Worm (Caenorhabditis elegans): ENCODE measurements around the gene F22B3.8.

F22B3.8 gene

DNA sequence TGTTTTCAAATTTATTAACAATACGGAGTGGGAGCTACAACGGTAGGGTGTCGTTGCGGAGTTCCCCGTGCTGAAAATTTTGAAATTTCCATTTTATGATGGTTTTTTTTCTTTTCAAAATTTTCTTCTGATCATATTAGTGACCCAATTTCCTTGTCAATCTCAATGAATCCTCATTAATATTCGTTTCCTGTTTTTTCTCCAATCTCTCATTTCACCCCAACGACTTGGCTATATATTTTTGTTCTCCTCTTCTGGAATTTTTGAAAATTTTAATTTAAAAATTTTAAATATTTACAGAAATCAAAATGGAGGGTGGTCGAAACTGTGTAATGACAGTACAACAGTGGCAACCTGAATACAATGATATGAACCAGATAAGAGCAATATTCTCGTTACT, 35.0 kb upstream of the F22B3.8 start, which contains the start of gene npr-3:
Gene npr-3 (plus strand): TSS at position 301 of the 400 bp plus-strand sequence.
- TF ChIP-seq efl-1 (optimal IDR thresholded peaks at IDR 0.05) (no peak), efl-1 (GFP tag; optimal IDR thresholded peaks at IDR 0.05 in 1 of 2) (peak in 1 of 2 experiments; percentile 25), alr-1 (tag; optimal IDR thresholded peaks at IDR 0.05; ENCODE audit: borderline replicate concordance) (no peak)

DNA sequence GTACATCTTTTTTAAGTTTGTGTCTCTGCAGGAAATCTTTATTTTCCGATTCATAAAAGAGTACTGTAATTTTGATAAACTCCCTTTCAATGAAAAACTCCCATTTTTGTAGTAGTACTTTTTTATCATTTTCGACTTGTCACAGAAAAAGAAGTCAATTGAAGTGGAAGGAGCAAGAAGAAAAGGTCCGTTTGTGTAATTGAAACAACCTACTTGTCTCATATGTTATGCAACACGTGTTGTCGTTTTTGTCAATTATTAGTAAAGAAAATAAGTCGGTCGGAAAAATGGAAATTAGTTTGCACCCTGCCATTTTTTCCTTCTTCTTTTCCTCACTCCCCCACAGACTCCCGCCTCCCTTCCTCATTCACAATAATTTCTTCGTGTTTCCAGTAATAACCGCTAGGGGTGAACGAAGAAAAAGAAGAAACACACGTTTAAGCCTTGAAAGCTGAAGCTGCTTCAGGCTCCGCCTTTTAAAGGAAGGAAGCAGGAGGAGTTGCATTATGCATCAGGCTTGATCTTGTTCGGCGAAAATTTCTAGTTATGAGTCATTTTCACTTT, 34.1 kb upstream of the F22B3.8 start:
- TF ChIP-seq rnt-1 (tag; optimal IDR thresholded peaks at IDR 0.05): no peak
- no peak for TF ChIP-seq nhr-19 (GFP tag; conservative IDR thresholded peaks at IDR 0.05)
- no peak for TF ChIP-seq snu-23 (GFP tag; optimal IDR thresholded peaks at IDR 0.05)
- no peak for TF ChIP-seq unc-30 (tag; optimal IDR thresholded peaks at IDR 0.05)
- TF ChIP-seq unc-62 (GFP tag; optimal IDR thresholded peaks at IDR 0.05): no peak
- TF ChIP-seq nhr-71 (tag; optimal IDR thresholded peaks at IDR 0.05): peak; percentile 17
- peak; percentile 76 for TF ChIP-seq lin-14 (GFP tag; optimal IDR thresholded peaks at IDR 0.05)
- no peak for TF ChIP-seq ama-1 (optimal IDR thresholded peaks at IDR 0.05)
- no peak for TF ChIP-seq elt-3 (tag; optimal IDR thresholded peaks at IDR 0.05)
- no peak for TF ChIP-seq F16B12.6 (tag; optimal IDR thresholded peaks at IDR 0.05)
- TF ChIP-seq nhr-47 (tag; optimal IDR thresholded peaks at IDR 0.05): peak; percentile 26
- no peak for TF ChIP-seq nhr-84 (tag; optimal IDR thresholded peaks at IDR 0.05)
- peak; percentile 57 for TF ChIP-seq fkh-8 (tag; optimal IDR thresholded peaks at IDR 0.05)
- peak; percentile 8 for TF ChIP-seq unc-86 (tag; optimal IDR thresholded peaks at IDR 0.05)
- no peak for TF ChIP-seq hlh-17 (GFP tag; optimal IDR thresholded peaks at IDR 0.05; ENCODE audit: borderline replicate concordance)

DNA sequence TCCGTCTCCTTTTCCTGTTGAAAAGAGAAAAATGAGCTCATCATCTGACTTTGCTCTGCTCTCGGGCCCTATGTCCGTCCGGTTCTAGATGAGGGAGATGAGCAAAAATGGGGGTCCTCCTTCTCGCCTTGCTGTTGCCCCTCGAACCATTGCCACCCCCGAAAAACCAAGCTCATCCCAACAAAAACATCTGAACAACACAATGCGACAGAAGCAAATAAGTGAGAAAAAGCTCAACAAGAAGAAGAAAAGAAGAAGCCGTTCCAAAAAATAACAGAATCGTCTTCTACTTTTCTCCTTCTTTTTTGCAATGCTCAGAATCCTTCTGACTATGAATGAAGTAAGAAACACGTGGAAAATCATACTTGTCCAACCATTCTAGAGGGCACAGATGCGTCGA, 31.1 kb upstream of the F22B3.8 start:
- TF ChIP-seq ceh-88 (GFP tag; IDR thresholded peaks at IDR 0.05) (no peak), snu-23 (GFP tag; optimal IDR thresholded peaks at IDR 0.05) (no peak), swsn-7 (tag; optimal IDR thresholded peaks at IDR 0.05) (no peak), lin-14 (GFP tag; optimal IDR thresholded peaks at IDR 0.05) (peak; percentile 45), sptf-1 (tag; optimal IDR thresholded peaks at IDR 0.05) (no peak), ceh-82 (tag; optimal IDR thresholded peaks at IDR 0.05) (peak in 1 of 3 experiments; percentile 14), fkh-8 (tag; optimal IDR thresholded peaks at IDR 0.05) (no peak), fkh-10 (GFP tag; optimal IDR thresholded peaks at IDR 0.05) (no peak), jun-1 (tag; optimal IDR thresholded peaks at IDR 0.05) (no peak)

- TF ChIP-seq ama-1 (optimal IDR thresholded peaks at IDR 0.05): no peak
- TF ChIP-seq xbp-1 (tag; optimal IDR thresholded peaks at IDR 0.05): no peak
- TF ChIP-seq ztf-11 (tag; optimal IDR thresholded peaks at IDR 0.05): no peak
- TF ChIP-seq ceh-88 (GFP tag; IDR thresholded peaks at IDR 0.05): no peak
- TF ChIP-seq unc-130 (tag; optimal IDR thresholded peaks at IDR 0.05): no peak
- TF ChIP-seq elt-2 (tag; optimal IDR thresholded peaks at IDR 0.05): no peak
- TF ChIP-seq ztf-4 (tag; optimal IDR thresholded peaks at IDR 0.05): no peak
- TF ChIP-seq unc-30 (tag; optimal IDR thresholded peaks at IDR 0.05): no peak
- TF ChIP-seq mep-1 (tag; optimal IDR thresholded peaks at IDR 0.05): no peak
Observed at ce11 chrIV:11452928-11453327, 28.2 kb upstream of the F22B3.8 start.

DNA sequence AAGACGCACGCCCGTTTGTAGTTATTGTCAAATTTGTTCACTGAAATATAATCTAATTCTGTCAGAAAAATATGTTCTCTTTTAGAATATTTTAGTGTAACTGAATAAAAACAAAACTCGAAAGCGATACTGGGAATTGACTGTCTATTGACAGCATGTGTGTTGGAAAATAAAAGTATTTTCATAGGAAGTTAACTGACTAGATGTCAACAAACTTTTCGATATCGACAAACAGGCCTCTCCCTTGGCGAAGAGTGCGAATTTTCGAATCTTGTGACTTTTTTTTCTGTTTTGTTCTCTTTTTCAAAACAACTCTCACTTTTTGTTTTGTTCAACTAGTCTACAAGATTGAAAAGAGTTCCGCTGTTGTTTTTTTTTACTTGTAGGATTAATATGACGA, 13.5 kb upstream of the F22B3.8 start:
- TF ChIP-seq blmp-1 (tag; optimal IDR thresholded peaks at IDR 0.05) (peak; percentile 60), efl-3 (GFP tag; optimal IDR thresholded peaks at IDR 0.05) (no peak)

ce11 chrIV:11435761-11436160, 11.0 kb upstream of the F22B3.8 start:
- TF ChIP-seq nhr-85 (tag) (peak; percentile 45), nhr-71 (tag; optimal IDR thresholded peaks at IDR 0.05) (peak; percentile 4), fkh-8 (tag; optimal IDR thresholded peaks at IDR 0.05) (no peak), egl-13 (tag; optimal IDR thresholded peaks at IDR 0.05) (peak; percentile 10), ceh-63 (GFP tag; optimal IDR thresholded peaks at IDR 0.05) (no peak), nhr-90 (tag; optimal IDR thresholded peaks at IDR 0.05; ENCODE audit: poor library complexity) (no peak), ztf-11 (tag; optimal IDR thresholded peaks at IDR 0.05) (no peak), dsc-1 (tag; optimal IDR thresholded peaks at IDR 0.05) (peak; percentile 92)

Data from whole organism, L1 larva.